Fruit fly (Drosophila melanogaster) whole organism: ENCODE measurements around the gene CG32720.
A peak's percentile ranks its signal among the peaks of the same experiment; 100 is the strongest.

Experiments
- CG8478 ChIP-seq: fragments of >200 bp; optimal IDR thresholded peaks from 2 replicates; lab custom pipeline; 2018; ENCODE audit warnings: inconsistent platforms
- Dll ChIP-seq: fragments of >200 bp; optimal IDR thresholded peaks from 2 replicates; lab custom pipeline; 2017
- EcR ChIP-seq, 2 experiments: fragments of >200 bp; optimal IDR thresholded peaks; 2 replicates each; lab custom pipeline; 2017; ENCODE audit warnings: missing biosample characterization in 2 of 2, missing genetic modification characterization in 2 of 2, missing genetic modification reagents in 2 of 2
- pan ChIP-seq: fragments of >200 bp; optimal IDR thresholded peaks from 2 replicates; lab custom pipeline; 2017
- psq ChIP-seq: fragments of >200 bp; optimal IDR thresholded peaks from 2 replicates; lab custom pipeline; 2017
- usp ChIP-seq: fragments of >200 bp; optimal IDR thresholded peaks from 2 replicates; lab custom pipeline; 2017; ENCODE audit warnings: missing biosample characterization, missing genetic modification characterization, mixed read lengths

CG32720 gene

dm6 chrX:7537829-7538228, 1.1 kb upstream of the CG32720 start:
- no peak for TF ChIP-seq EcR (GFP tag; optimal IDR thresholded peaks at IDR 0.05; lab: Kevin White, UChicago)
- TF ChIP-seq CG8478 = no peak
- TF ChIP-seq pan (lab: Kevin White, UChicago) = peak; percentile 13
- no peak for TF ChIP-seq psq (lab: Kevin White, UChicago)
- TF ChIP-seq Dll (lab: Kevin White, UChicago) = no peak

- no peak for TF ChIP-seq EcR (GFP tag; optimal IDR thresholded peaks at IDR 0.05; lab: Kevin White, UChicago)
- TF ChIP-seq pan (lab: Kevin White, UChicago) = no peak
- no peak for TF ChIP-seq Dll (lab: Kevin White, UChicago)
- no peak for TF ChIP-seq psq (lab: Kevin White, UChicago)
- no peak for TF ChIP-seq CG8478
- TF ChIP-seq usp (GFP tag; lab: Kevin White, UChicago) = no peak
Observed at dm6 chrX:7534864-7535263, 1.9 kb downstream of the CG32720 start.

- TF ChIP-seq usp (GFP tag; lab: Kevin White, UChicago) = no peak
- TF ChIP-seq CG8478 = no peak
- no peak for TF ChIP-seq pan (lab: Kevin White, UChicago)
- TF ChIP-seq psq (lab: Kevin White, UChicago) = no peak
- no peak for TF ChIP-seq EcR (GFP tag; optimal IDR thresholded peaks at IDR 0.05; lab: Kevin White, UChicago)
- no peak for TF ChIP-seq Dll (lab: Kevin White, UChicago)
Observed at dm6 chrX:7530204-7530603, 6.6 kb downstream of the CG32720 start.

dm6 chrX:7528004-7528403, 8.8 kb downstream of the CG32720 start, which contains the start of gene CG43138:
Gene CG43138, plus strand, starts transcription at chrX:7528304.
- TF ChIP-seq EcR (GFP tag; optimal IDR thresholded peaks at IDR 0.05; lab: Kevin White, UChicago) = no peak
- TF ChIP-seq CG8478 = no peak
- no peak for TF ChIP-seq usp (GFP tag; lab: Kevin White, UChicago)
- no peak for TF ChIP-seq pan (lab: Kevin White, UChicago)
- TF ChIP-seq psq (lab: Kevin White, UChicago) = no peak
- no peak for TF ChIP-seq Dll (lab: Kevin White, UChicago)

- no peak for TF ChIP-seq pan (lab: Kevin White, UChicago)
- TF ChIP-seq psq (lab: Kevin White, UChicago) = no peak
- TF ChIP-seq EcR (GFP tag; optimal IDR thresholded peaks at IDR 0.05; lab: Kevin White, UChicago) = no peak
- no peak for TF ChIP-seq Dll (lab: Kevin White, UChicago)
- no peak for TF ChIP-seq CG8478
- TF ChIP-seq usp (GFP tag; lab: Kevin White, UChicago) = no peak
Observed at dm6 chrX:7526914-7527313, 9.8 kb downstream of the CG32720 start.

dm6 chrX:7526099-7526718, 10.6 kb downstream of the CG32720 start:
- no peak for TF ChIP-seq Dll (lab: Kevin White, UChicago)
- TF ChIP-seq CG8478 = no peak
- TF ChIP-seq usp (GFP tag; lab: Kevin White, UChicago) = no peak
- TF ChIP-seq pan (lab: Kevin White, UChicago) = no peak
- no peak for TF ChIP-seq psq (lab: Kevin White, UChicago)
- TF ChIP-seq EcR (GFP tag; optimal IDR thresholded peaks at IDR 0.05; lab: Kevin White, UChicago) = no peak

- TF ChIP-seq CG8478 = no peak
- no peak for TF ChIP-seq psq (lab: Kevin White, UChicago)
- TF ChIP-seq EcR (GFP tag; optimal IDR thresholded peaks at IDR 0.05; lab: Kevin White, UChicago) = no peak
- no peak for TF ChIP-seq usp (GFP tag; lab: Kevin White, UChicago)
- TF ChIP-seq pan (lab: Kevin White, UChicago) = no peak
- TF ChIP-seq Dll (lab: Kevin White, UChicago) = no peak
Observed at dm6 chrX:7523845-7524244, 12.9 kb downstream of the CG32720 start.

dm6 chrX:7521566-7522332, 15.0 kb downstream of the CG32720 start:
- no peak for TF ChIP-seq psq (lab: Kevin White, UChicago)
- TF ChIP-seq Dll (lab: Kevin White, UChicago) = no peak
- no peak for TF ChIP-seq pan (lab: Kevin White, UChicago)
- TF ChIP-seq EcR (GFP tag; optimal IDR thresholded peaks at IDR 0.05; lab: Kevin White, UChicago) = no peak
- no peak for TF ChIP-seq CG8478
- no peak for TF ChIP-seq usp (GFP tag; lab: Kevin White, UChicago)

- TF ChIP-seq CG8478 (no peak), usp (GFP tag; lab: Kevin White, UChicago) (no peak), EcR (GFP tag; optimal IDR thresholded peaks at IDR 0.05; lab: Kevin White, UChicago) (no peak), Dll (lab: Kevin White, UChicago) (no peak), psq (lab: Kevin White, UChicago) (no peak)
Observed at dm6 chrX:7519812-7520211, 16.9 kb downstream of the CG32720 start.

dm6 chrX:7512769-7513168, 24.0 kb downstream of the CG32720 start:
- TF ChIP-seq pan (lab: Kevin White, UChicago) = no peak
- TF ChIP-seq psq (lab: Kevin White, UChicago) = no peak
- no peak for TF ChIP-seq Dll (lab: Kevin White, UChicago)
- TF ChIP-seq usp (GFP tag; lab: Kevin White, UChicago) = no peak
- no peak for TF ChIP-seq CG8478
- no peak for TF ChIP-seq EcR (GFP tag; optimal IDR thresholded peaks at IDR 0.05; lab: Kevin White, UChicago)

dm6 chrX:7490927-7491326, 45.8 kb downstream of the CG32720 start:
- no peak for TF ChIP-seq EcR (GFP tag; optimal IDR thresholded peaks at IDR 0.05; lab: Kevin White, UChicago)
- TF ChIP-seq pan (lab: Kevin White, UChicago) = no peak
- TF ChIP-seq CG8478 = no peak
- no peak for TF ChIP-seq psq (lab: Kevin White, UChicago)
- no peak for TF ChIP-seq usp (GFP tag; lab: Kevin White, UChicago)
- no peak for TF ChIP-seq Dll (lab: Kevin White, UChicago)
